Fruit fly (Drosophila melanogaster): ENCODE measurements around the gene CG31342.

The CG31342 gene

DNA sequence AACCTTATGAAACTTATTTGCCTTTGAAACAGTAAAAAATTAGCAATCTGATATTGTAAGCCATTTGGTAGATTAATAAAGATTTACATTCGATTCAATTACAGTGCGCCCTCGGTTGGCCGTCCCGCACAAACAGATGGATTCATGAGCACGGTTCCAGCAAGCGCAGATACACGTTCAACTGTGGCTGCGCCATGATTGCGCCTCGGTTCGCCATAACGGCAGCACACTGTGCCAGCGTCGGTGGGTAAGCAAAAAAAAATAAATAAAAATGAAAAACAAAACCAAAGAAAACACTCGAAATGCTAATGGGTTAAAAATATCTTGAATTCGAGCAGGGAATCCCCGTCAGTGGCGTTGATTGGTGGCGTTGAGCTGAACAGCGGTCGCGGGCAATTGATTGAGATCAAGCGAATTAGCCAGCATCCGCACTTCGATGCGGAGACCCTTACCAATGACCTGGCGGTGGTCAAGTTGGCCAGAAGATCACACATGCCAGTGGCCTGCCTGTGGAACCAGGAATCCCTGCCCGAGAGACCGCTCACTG, 53.3 kb downstream of the CG31342 start (continued):
- TF ChIP-seq zfh2 (GFP tag; optimal IDR thresholded peaks at IDR 0.05) (peak; percentile 10), CG10366 (GFP tag; IDR thresholded peaks at IDR 0.05) (0 out of 2 replicates have a peak, but pooled peaks have one; percentile 11), CG11456 (GFP tag; IDR thresholded peaks at IDR 0.05) (peak; percentile 29; the same call in 1 of the 3 replicates), CG1024 (GFP tag; IDR thresholded peaks at IDR 0.05) (no peak), CG3281 (GFP tag; optimal IDR thresholded peaks at IDR 0.05) (no peak), CG9932 (GFP tag; IDR thresholded peaks at IDR 0.05) (peak; percentile 47), vvl (GFP tag; IDR thresholded peaks at IDR 0.05) (peak; percentile 57; the same call in 1 of the 2 replicates), al (GFP tag; IDR thresholded peaks at IDR 0.05) (0 out of 2 replicates have a peak, but pooled peaks have one; percentile 12), Med (GFP tag) (peak; percentile 65), CG18011 (GFP tag; optimal IDR thresholded peaks at IDR 0.05) (no peak), CG6689 (GFP tag; IDR thresholded peaks at IDR 0.05) (0 out of 2 replicates have a peak, but pooled peaks have one; percentile 14)
